Fruit fly (Drosophila melanogaster): Measurements from ENCODE around the gene CG32547.

dm6 chrX:18494165-18494740, 15.0 kb upstream of the CG32547 start, which contains the start of gene CG15043:
- no peak for TF ChIP-seq sc (optimal IDR thresholded peaks at IDR 0.05)
- no peak for TF ChIP-seq sc (GFP tag; optimal IDR thresholded peaks at IDR 0.05)
- no peak for TF ChIP-seq CG17361 (GFP tag; IDR thresholded peaks at IDR 0.05)
- no peak for TF ChIP-seq wdn (GFP tag; IDR thresholded peaks at IDR 0.05)
- TF ChIP-seq Fer3 (tag; optimal IDR thresholded peaks at IDR 0.05): peak; percentile 56
- TF ChIP-seq aop (GFP tag; IDR thresholded peaks at IDR 0.05): no peak
- TF ChIP-seq CG18011 (GFP tag; optimal IDR thresholded peaks at IDR 0.05): no peak
- no peak for TF ChIP-seq HmgZ (tag; optimal IDR thresholded peaks at IDR 0.05)
- TF ChIP-seq CG11696 (GFP tag; IDR thresholded peaks at IDR 0.05): no peak
- TF ChIP-seq NC2α (GFP tag; optimal IDR thresholded peaks at IDR 0.05): no peak
- no peak for TF ChIP-seq CG5180 (GFP tag; optimal IDR thresholded peaks at IDR 0.05)
- TF ChIP-seq ara (GFP tag; IDR thresholded peaks at IDR 0.05): no peak
- no peak for TF ChIP-seq CG8359 (GFP tag; optimal IDR thresholded peaks at IDR 0.05; ENCODE audit: borderline replicate concordance)

Measured in whole organism, embryonic.